Fruit fly (Drosophila melanogaster): ENCODE data around the gene Marcal1.

The Marcal1 gene

DNA sequence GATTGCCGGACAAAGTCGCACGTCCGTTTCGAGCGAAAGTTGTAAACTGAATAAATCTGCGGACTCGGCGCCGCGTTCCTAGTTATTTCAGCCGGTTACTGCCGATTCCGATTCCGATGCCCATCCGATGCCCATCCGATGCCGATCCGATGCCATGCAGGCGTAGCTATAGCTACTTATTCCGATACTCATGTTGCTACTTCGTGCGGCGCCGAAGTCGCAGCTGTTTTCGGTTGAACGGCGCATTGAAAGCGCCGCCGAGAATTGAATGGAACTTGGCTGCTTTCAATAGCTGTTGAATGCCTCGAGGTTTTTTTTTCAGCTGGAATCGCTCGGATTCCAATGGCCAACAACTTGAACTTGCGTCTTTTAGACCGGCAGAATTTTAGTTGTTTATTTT lies 27.0 kb upstream of the Marcal1 start (continued):
- TF ChIP-seq CG12744 (GFP tag; optimal IDR thresholded peaks at IDR 0.05) (no peak), CG14441 (GFP tag; IDR thresholded peaks at IDR 0.05) (no peak), CG1603 (tag; optimal IDR thresholded peaks at IDR 0.05) (no peak), Usf (GFP tag; optimal IDR thresholded peaks at IDR 0.05) (no peak), odd (GFP tag; optimal IDR thresholded peaks at IDR 0.05) (peak; percentile 20), caup (GFP tag; optimal IDR thresholded peaks at IDR 0.05; ENCODE audit: severe bottlenecking) (peak; percentile 31), CG34376 (GFP tag; optimal IDR thresholded peaks at IDR 0.05) (peak; percentile 16), CG11504 (tag; optimal IDR thresholded peaks at IDR 0.05) (no peak), CG4854 (GFP tag; optimal IDR thresholded peaks at IDR 0.05) (no peak), Med (GFP tag) (peak; percentile 26), CG2875 (GFP tag; optimal IDR thresholded peaks at IDR 0.05) (no peak), ara (GFP tag; IDR thresholded peaks at IDR 0.05) (no peak), CG15601 (tag; optimal IDR thresholded peaks at IDR 0.05) (peak; percentile 98), Rfx (GFP tag; IDR thresholded peaks at IDR 0.05) (peak; percentile 42; the same call in 1 of the 2 replicates), so (GFP tag; IDR thresholded peaks at IDR 0.05) (0 out of 3 replicates have a peak, but pooled peaks have one; percentile 34), gcm2 (GFP tag; optimal IDR thresholded peaks at IDR 0.05) (no peak), tin (GFP tag; optimal IDR thresholded peaks at IDR 0.05) (no peak), CG18599 (GFP tag; optimal IDR thresholded peaks at IDR 0.05) (peak; percentile 73), CG14710 (tag; optimal IDR thresholded peaks at IDR 0.05) (no peak), Dip2 (GFP tag; IDR thresholded peaks at IDR 0.05) (no peak), scrt (GFP tag; optimal IDR thresholded peaks at IDR 0.05) (peak; percentile 81), CG4707 (GFP tag; optimal IDR thresholded peaks at IDR 0.05) (no peak), ham (GFP tag; IDR thresholded peaks at IDR 0.05) (no peak), CG6254 (GFP tag; optimal IDR thresholded peaks at IDR 0.05) (no peak), H15 (GFP tag; IDR thresholded peaks at IDR 0.05) (no peak), Atf6 (GFP tag; IDR thresholded peaks at IDR 0.05) (peak; percentile 54), tap (tag; optimal IDR thresholded peaks at IDR 0.05) (no peak), CG15514 (GFP tag; optimal IDR thresholded peaks at IDR 0.05) (peak; percentile 45), CG6765 (GFP tag; optimal IDR thresholded peaks at IDR 0.05) (peak; percentile 58), sd (tag; optimal IDR thresholded peaks at IDR 0.05) (no peak), CG9727 (GFP tag; optimal IDR thresholded peaks at IDR 0.05) (no peak), CG1233 (GFP tag; optimal IDR thresholded peaks at IDR 0.05) (no peak), Deaf1 (tag; optimal IDR thresholded peaks at IDR 0.05) (peak; percentile 91), MBD-R2 (GFP tag; IDR thresholded peaks at IDR 0.05) (no peak), grau (tag; optimal IDR thresholded peaks at IDR 0.05) (no peak), CG32772 (GFP tag; IDR thresholded peaks at IDR 0.05) (no peak), ttk (GFP tag; IDR thresholded peaks at IDR 0.05) (no peak), CG1602 (GFP tag; optimal IDR thresholded peaks at IDR 0.05) (no peak), CG14014 (GFP tag; IDR thresholded peaks at IDR 0.05) (peak; percentile 18; the same call in 1 of the 2 replicates), Meics (GFP tag; optimal IDR thresholded peaks at IDR 0.05) (peak; percentile 28), dati (GFP tag; IDR thresholded peaks at IDR 0.05) (no peak), gsb (GFP tag; IDR thresholded peaks at IDR 0.05) (no peak), stc (GFP tag; IDR thresholded peaks at IDR 0.05) (0 out of 2 replicates have a peak, but pooled peaks have one; percentile 22), unc-4 (GFP tag; IDR thresholded peaks at IDR 0.05; ENCODE audit: partially characterized antibody) (no peak), CG6854 (GFP tag; optimal IDR thresholded peaks at IDR 0.05) (no peak), lab (GFP tag; optimal IDR thresholded peaks at IDR 0.05) (peak; percentile 68), Drgx (GFP tag; IDR thresholded peaks at IDR 0.05) (0 out of 2 replicates have a peak, but pooled peaks have one; percentile 22), h (optimal IDR thresholded peaks at IDR 0.05) (no peak), Hmr (GFP tag; optimal IDR thresholded peaks at IDR 0.05) (peak; percentile 70), B-H2 (GFP tag; optimal IDR thresholded peaks at IDR 0.05) (peak; percentile 67), H2.0 (GFP tag; IDR thresholded peaks at IDR 0.05) (no peak)

All from whole organism, embryonic.